Worm (Caenorhabditis elegans) whole organism, young adult: Measurements from ENCODE around the gene hum-8.
A peak's percentile ranks its signal among the peaks of the same experiment; 100 is the strongest.

ENCODE experiments used
- B0019.2 ChIP-seq: fragments of 200-800 bp; sonication (Bioruptor generic); conservative IDR thresholded peaks from 2 replicates; pipeline ENCODE4 v1.3.6; 2022; ENCODE audit warnings: missing genetic modification reagents, missing genetic modification characterization, missing compliant biosample characterization
- B0336.3 ChIP-seq: fragments of 200-800 bp; sonication (Bioruptor generic); IDR thresholded peaks from 2 replicates; pipeline ENCODE4 v1.3.6; 2022; ENCODE audit warnings: missing genetic modification characterization, missing compliant biosample characterization
- C06A6.2 ChIP-seq: fragments of 200-800 bp; sonication (Bioruptor generic); conservative IDR thresholded peaks from 2 replicates; pipeline ENCODE4 v1.3.6; 2022; ENCODE audit warnings: missing genetic modification characterization, missing compliant biosample characterization
- C17E4.6 ChIP-seq: fragments of 200-800 bp; sonication (Bioruptor generic); IDR thresholded peaks from 2 replicates; pipeline ENCODE4 v1.3.6; 2022; ENCODE audit warnings: missing genetic modification reagents, missing genetic modification characterization, missing compliant biosample characterization
- F23B12.7 ChIP-seq: sonication (generic microtip); optimal IDR thresholded peaks from 2 replicates; lab custom pipeline; 2017; ENCODE audit warnings: missing genetic modification characterization, mild to moderate bottlenecking, missing compliant biosample characterization, antibody characterized with exemption, moderate library complexity; ENCODE audit not compliant: insufficient read depth
- F37B4.10 ChIP-seq: fragments of 200-800 bp; sonication (Bioruptor generic); IDR thresholded peaks from 2 replicates; pipeline ENCODE4 v1.3.6; 2022; ENCODE audit warnings: missing genetic modification characterization, missing compliant biosample characterization
- F49E8.2 ChIP-seq: sonication (generic microtip); optimal IDR thresholded peaks from 3 replicates; lab custom pipeline; 2017; ENCODE audit warnings: missing genetic modification characterization, mild to moderate bottlenecking, missing compliant biosample characterization, antibody characterized with exemption, moderate library complexity; ENCODE audit not compliant: insufficient read depth
- K11D2.4 ChIP-seq: fragments of 200-800 bp; sonication (Bioruptor generic); IDR thresholded peaks from 2 replicates; pipeline ENCODE4 v1.3.6; 2022; ENCODE audit warnings: missing genetic modification reagents, missing genetic modification characterization, missing compliant biosample characterization
- T26A5.8 ChIP-seq: sonication (generic microtip); optimal IDR thresholded peaks from 2 replicates; lab custom pipeline; 2016; ENCODE audit warnings: missing genetic modification characterization, missing compliant biosample characterization
- Y67H2A.10 ChIP-seq: fragments of 200-800 bp; sonication (Bioruptor generic); conservative IDR thresholded peaks from 2 replicates; pipeline ENCODE4 v1.3.6; 2022; ENCODE audit warnings: missing genetic modification reagents, missing genetic modification characterization, missing compliant biosample characterization
- Y79H2A.3 ChIP-seq: fragments of 200-800 bp; sonication (Bioruptor generic); conservative IDR thresholded peaks from 2 replicates; pipeline ENCODE4 v1.3.6; 2022; ENCODE audit warnings: missing genetic modification reagents, missing genetic modification characterization, missing compliant biosample characterization
- Y95B8A.8 ChIP-seq: fragments of 200-800 bp; sonication (Bioruptor generic); IDR thresholded peaks from 2 replicates; pipeline ENCODE4 v1.3.6; 2022; ENCODE audit warnings: missing genetic modification reagents, missing genetic modification characterization, missing compliant biosample characterization
- aptf-2 ChIP-seq: fragments of 200-800 bp; sonication (Bioruptor generic); conservative IDR thresholded peaks from 2 replicates; pipeline ENCODE4 v1.3.6; 2022; ENCODE audit warnings: missing genetic modification reagents, missing genetic modification characterization, missing compliant biosample characterization
- aptf-3 ChIP-seq: fragments of 200-800 bp; sonication (Bioruptor generic); IDR thresholded peaks from 2 replicates; pipeline ENCODE4 v1.3.6; 2022; ENCODE audit warnings: missing genetic modification characterization, missing compliant biosample characterization
- bed-1 ChIP-seq: fragments of 200-800 bp; sonication (Bioruptor generic); IDR thresholded peaks from 2 replicates; pipeline ENCODE4 v1.3.6; 2022; ENCODE audit warnings: missing genetic modification reagents, missing genetic modification characterization, missing compliant biosample characterization
- bed-2 ChIP-seq: fragments of 200-800 bp; sonication (Bioruptor generic); IDR thresholded peaks from 2 replicates; pipeline ENCODE4 v1.3.6; 2022; ENCODE audit warnings: missing genetic modification reagents, missing genetic modification characterization, missing compliant biosample characterization
- ccch-3 ChIP-seq: fragments of 200-800 bp; sonication (Bioruptor generic); optimal IDR thresholded peaks from 2 replicates; lab custom pipeline; 2018; ENCODE audit warnings: mild to moderate bottlenecking, missing genetic modification characterization, missing compliant biosample characterization
- ceh-27 ChIP-seq: fragments of 200-800 bp; sonication (Bioruptor generic); optimal IDR thresholded peaks from 2 replicates; lab custom pipeline; 2018; ENCODE audit warnings: mild to moderate bottlenecking, missing genetic modification characterization, moderate library complexity, missing compliant biosample characterization
- ceh-40 ChIP-seq: fragments of 200-800 bp; sonication (Bioruptor generic); IDR thresholded peaks from 2 replicates; pipeline ENCODE4 v1.3.6; 2022; ENCODE audit warnings: missing genetic modification characterization, missing compliant biosample characterization
- chd-7 ChIP-seq: sonication (generic microtip); optimal IDR thresholded peaks from 2 replicates; lab custom pipeline; 2016; ENCODE audit warnings: mild to moderate bottlenecking, missing genetic modification characterization, moderate library complexity, missing compliant biosample characterization
- die-1 ChIP-seq: sonication (generic microtip); optimal IDR thresholded peaks from 2 replicates; lab custom pipeline; 2016; ENCODE audit warnings: missing genotype, mild to moderate bottlenecking, missing genetic modification characterization, missing compliant biosample characterization
- dpl-1 ChIP-seq: fragments of 150-350 bp; optimal IDR thresholded peaks from 2 replicates; lab custom pipeline; 2014; ENCODE audit warnings: missing biosample characterization, missing genetic modification reagents, missing genetic modification characterization
- egl-44 ChIP-seq: fragments of 200-800 bp; sonication (Bioruptor generic); IDR thresholded peaks from 2 replicates; pipeline ENCODE4 v1.3.6; 2022; ENCODE audit warnings: missing genetic modification reagents, missing genetic modification characterization, missing compliant biosample characterization
- gei-17 ChIP-seq: fragments of 200-800 bp; sonication (Bioruptor generic); optimal IDR thresholded peaks from 2 replicates; lab custom pipeline; 2018; ENCODE audit warnings: mild to moderate bottlenecking, missing genetic modification characterization, missing compliant biosample characterization
- hmg-1.2 ChIP-seq: fragments of 200-800 bp; sonication (Bioruptor generic); IDR thresholded peaks from 2 replicates; pipeline ENCODE4 v1.3.6; 2022; ENCODE audit warnings: missing genetic modification reagents, missing genetic modification characterization, missing compliant biosample characterization
- let-526 ChIP-seq: fragments of 200-800 bp; sonication (Bioruptor generic); IDR thresholded peaks from 2 replicates; pipeline ENCODE4 v1.3.6; 2022; ENCODE audit warnings: missing genetic modification reagents, missing genetic modification characterization, missing compliant biosample characterization
- let-607 ChIP-seq, 2 experiments: fragments of 200-800 bp in 1 of 2; sonication (Bioruptor generic) in 1 of 2; sonication (generic microtip) in 1 of 2; optimal IDR thresholded peaks; 2 replicates each; lab custom pipeline; 2016 to 2018; ENCODE audit warnings: mild to moderate bottlenecking in 2 of 2, missing compliant biosample characterization in 2 of 2, missing genetic modification characterization in 2 of 2, moderate library complexity in 2 of 2, missing genotype in 1 of 2
- lin-35 ChIP-seq, 3 experiments: fragments of 150-350 bp in 2 of 3; sonication (generic microtip) in 1 of 3; optimal IDR thresholded peaks; 2 replicates each; lab custom pipeline; 2014 to 2018; ENCODE audit warnings: missing biosample characterization in 3 of 3, missing genetic modification characterization in 3 of 3, missing genetic modification reagents in 3 of 3
- madf-3 ChIP-seq: fragments of 200-800 bp; sonication (Bioruptor generic); IDR thresholded peaks from 2 replicates; pipeline ENCODE4 v1.3.6; 2022; ENCODE audit warnings: missing genetic modification reagents, missing genetic modification characterization, missing compliant biosample characterization
- madf-6 ChIP-seq: fragments of 200-800 bp; sonication (Bioruptor generic); IDR thresholded peaks from 2 replicates; pipeline ENCODE4 v1.3.6; 2022; ENCODE audit warnings: missing genetic modification reagents, missing genetic modification characterization, missing compliant biosample characterization
- nfya-1 ChIP-seq: sonication (generic microtip); optimal IDR thresholded peaks from 2 replicates; lab custom pipeline; 2017; ENCODE audit warnings: antibody characterized with exemption, missing compliant biosample characterization, missing genetic modification characterization, borderline replicate concordance; ENCODE audit not compliant: insufficient read depth
- nfyb-1 ChIP-seq: fragments of 200-800 bp; sonication (Bioruptor generic); IDR thresholded peaks from 2 replicates; pipeline ENCODE4 v1.3.6; 2022; ENCODE audit warnings: missing genetic modification reagents, missing genetic modification characterization, missing compliant biosample characterization
- nhr-90 ChIP-seq: sonication (generic microtip); optimal IDR thresholded peaks from 2 replicates; lab custom pipeline; 2016; ENCODE audit warnings: missing genotype, mild to moderate bottlenecking, missing genetic modification characterization, missing compliant biosample characterization
- pbrm-1 ChIP-seq: fragments of 200-800 bp; sonication (Bioruptor generic); IDR thresholded peaks from 2 replicates; pipeline ENCODE4 v1.3.6; 2022; ENCODE audit warnings: missing genetic modification reagents, missing genetic modification characterization, missing compliant biosample characterization
- rcor-1 ChIP-seq: fragments of 200-800 bp; sonication (Bioruptor generic); IDR thresholded peaks from 2 replicates; pipeline ENCODE4 v1.3.6; 2022; ENCODE audit warnings: missing genetic modification reagents, missing genetic modification characterization, missing compliant biosample characterization
- rpc-1 ChIP-seq, 2 experiments: fragments of 150-350 bp in 1 of 2; sonication (generic microtip) in 1 of 2; optimal IDR thresholded peaks; 2 replicates each; lab custom pipeline; 2014 to 2018; ENCODE audit warnings: missing biosample characterization in 1 of 2, missing genetic modification characterization in 1 of 2, missing genetic modification reagents in 1 of 2, missing genotype in 1 of 2
- snpc-1.1 ChIP-seq: sonication (generic microtip); optimal IDR thresholded peaks from 2 replicates; lab custom pipeline; 2017; ENCODE audit warnings: missing genetic modification characterization, mild to moderate bottlenecking, missing compliant biosample characterization, antibody characterized with exemption, moderate library complexity, missing genotype, missing genetic modification reagents; ENCODE audit not compliant: insufficient read depth
- snpc-3.4 ChIP-seq: sonication (generic microtip); optimal IDR thresholded peaks from 2 replicates; lab custom pipeline; 2017; ENCODE audit warnings: missing genetic modification characterization, mild to moderate bottlenecking, missing compliant biosample characterization, antibody characterized with exemption, moderate library complexity, missing genotype, missing genetic modification reagents
- somi-1 ChIP-seq: fragments of 200-800 bp; sonication (Bioruptor generic); optimal IDR thresholded peaks from 2 replicates; lab custom pipeline; 2018; ENCODE audit warnings: mild to moderate bottlenecking, missing genetic modification characterization, missing compliant biosample characterization
- tbp1 ChIP-seq: fragments of 200-800 bp; sonication (Bioruptor generic); optimal IDR thresholded peaks from 2 replicates; lab custom pipeline; 2018; ENCODE audit warnings: mild to moderate bottlenecking, missing genetic modification characterization, missing compliant biosample characterization
- ztf-18 ChIP-seq: sonication (generic microtip); optimal IDR thresholded peaks from 2 replicates; lab custom pipeline; 2016; ENCODE audit warnings: missing genotype, mild to moderate bottlenecking, missing genetic modification characterization, missing compliant biosample characterization
- ztf-25 ChIP-seq: fragments of 200-800 bp; sonication (Bioruptor generic); IDR thresholded peaks from 2 replicates; pipeline ENCODE4 v1.3.6; 2022; ENCODE audit warnings: missing genetic modification reagents, missing genetic modification characterization, missing compliant biosample characterization
- ztf-26 ChIP-seq: sonication (generic microtip); optimal IDR thresholded peaks from 2 replicates; lab custom pipeline; 2017; ENCODE audit warnings: missing genetic modification characterization, missing compliant biosample characterization

hum-8 gene

ce11 chrIV:386576-386975, 53.8 kb downstream of the hum-8 start, which contains the start of gene T07A9.14 (continued):
- TF ChIP-seq snpc-1.1 (tag; lab: Kevin White, UChicago) (peak; percentile 14), B0336.3 (GFP tag; lab: Robert Waterston, UW) (peak; percentile 64; the same call in 1 of the 2 replicates), somi-1 (GFP tag; lab: Kevin White, UChicago) (no peak), F49E8.2 (tag; lab: Kevin White, UChicago) (peak; percentile 52), rpc-1 (optimal IDR thresholded peaks at IDR 0.05; lab: Kevin White, UChicago) (no peak), rpc-1 (tag; optimal IDR thresholded peaks at IDR 0.05; lab: Kevin White, UChicago) (no peak), nfya-1 (tag; lab: Kevin White, UChicago) (no peak), ccch-3 (GFP tag; lab: Kevin White, UChicago) (no peak), C06A6.2 (GFP tag; lab: Robert Waterston, UW) (no peak), T26A5.8 (tag; lab: Kevin White, UChicago) (no peak), F23B12.7 (tag; lab: Kevin White, UChicago) (no peak)
- TF ChIP-seq, all 124 proteins: peak for 33

DNA sequence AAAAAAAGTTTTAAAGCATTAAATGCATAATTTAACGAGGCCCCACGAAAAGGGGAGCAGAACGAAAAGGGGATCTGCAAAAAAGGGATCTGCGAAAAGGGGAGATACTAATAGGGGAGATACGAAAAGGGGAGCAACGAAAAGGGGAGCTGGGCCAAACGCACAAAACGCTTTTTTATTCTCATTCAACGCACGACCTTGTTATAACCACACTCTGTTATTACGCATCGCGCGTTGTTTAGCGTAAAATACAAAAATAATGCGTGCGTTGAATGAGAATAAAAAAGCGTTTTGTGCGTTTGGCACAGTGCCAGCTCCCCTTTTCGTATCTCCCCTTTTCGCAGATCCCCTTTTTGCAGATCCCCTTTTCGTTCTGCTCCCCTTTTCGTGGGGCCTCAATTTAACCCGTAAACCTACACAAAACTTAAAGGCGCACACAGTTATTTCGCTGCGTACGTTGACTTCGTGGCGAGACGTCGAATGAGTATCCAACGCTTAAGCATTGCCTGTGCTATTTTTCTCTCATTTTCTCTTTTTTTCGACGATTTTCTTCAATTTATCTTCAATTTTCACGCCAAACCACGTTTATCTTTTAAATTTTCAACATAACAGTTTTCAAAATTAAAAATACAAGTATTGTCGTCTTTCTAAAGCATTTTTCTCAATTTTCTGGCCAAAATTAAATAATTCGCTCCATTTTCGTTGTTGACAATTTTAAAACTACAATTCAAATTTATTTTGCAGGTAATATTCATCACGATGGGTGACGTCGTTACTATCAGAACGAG, 55.0 kb downstream of the hum-8 start, which contains the start of gene rps-24:
Gene rps-24, plus strand, starts transcription at position 738 of the 788 bp plus-strand sequence.
- TF ChIP-seq B0019.2 (GFP tag; lab: Robert Waterston, UW): peak; percentile 99
- TF ChIP-seq tbp1 (GFP tag; lab: Kevin White, UChicago): peak; percentile 71
- TF ChIP-seq Y95B8A.8 (GFP tag; lab: Robert Waterston, UW): peak; percentile 99
- TF ChIP-seq egl-44: peak; percentile 91
- TF ChIP-seq nfyb-1: peak; percentile 94
- peak; percentile 93; the same call in 1 of the 2 replicates for TF ChIP-seq F37B4.10 (GFP tag; lab: Robert Waterston, UW)
- TF ChIP-seq madf-3 (GFP tag; lab: Robert Waterston, UW): peak; percentile 95
- TF ChIP-seq ztf-18 (tag; lab: Kevin White, UChicago): peak; percentile 78
- peak in 1 of 3 experiments; percentile 82 for TF ChIP-seq lin-35 (GFP tag; optimal IDR thresholded peaks at IDR 0.05; lab: Kevin White, UChicago)
- peak in 1 of 2 experiments; percentile 38 for TF ChIP-seq let-607 (tag; optimal IDR thresholded peaks at IDR 0.05; lab: Kevin White, UChicago)
- peak; percentile 73 for TF ChIP-seq F23B12.7 (tag; lab: Kevin White, UChicago)
- TF ChIP-seq pbrm-1 (GFP tag; lab: Robert Waterston, UW): peak; percentile 97
- TF ChIP-seq Y67H2A.10 (GFP tag; lab: Robert Waterston, UW): peak; percentile 96
- TF ChIP-seq bed-2 (GFP tag; lab: Robert Waterston, UW): peak; percentile 97
- TF ChIP-seq rcor-1 (GFP tag; lab: Robert Waterston, UW): peak; percentile 97
- TF ChIP-seq let-526 (GFP tag; lab: Robert Waterston, UW): peak; percentile 97
- TF ChIP-seq ceh-40 (GFP tag; lab: Robert Waterston, UW): peak; percentile 53; the same call in 1 of the 2 replicates
- TF ChIP-seq F49E8.2 (tag; lab: Kevin White, UChicago): peak; percentile 84
- TF ChIP-seq aptf-3 (GFP tag; lab: Robert Waterston, UW): peak; percentile 68; the same call in 1 of the 2 replicates
- peak; percentile 92 for TF ChIP-seq hmg-1.2 (GFP tag; lab: Robert Waterston, UW)
- peak; percentile 35 for TF ChIP-seq gei-17 (GFP tag; lab: Kevin White, UChicago)
- peak; percentile 87 for TF ChIP-seq madf-6 (GFP tag; lab: Robert Waterston, UW)
- peak; percentile 92; the same call in 1 of the 2 replicates for TF ChIP-seq C17E4.6 (GFP tag; lab: Robert Waterston, UW)
- peak; percentile 58 for TF ChIP-seq chd-7
- peak; percentile 48 for TF ChIP-seq die-1
- peak; percentile 91 for TF ChIP-seq Y79H2A.3 (GFP tag; lab: Robert Waterston, UW)
- peak; percentile 54 for TF ChIP-seq nhr-90
- peak; percentile 90 for TF ChIP-seq ztf-26 (tag; lab: Kevin White, UChicago)
- peak; percentile 89; the same call in 1 of the 2 replicates for TF ChIP-seq bed-1
- peak; percentile 49 for TF ChIP-seq snpc-3.4 (tag; lab: Kevin White, UChicago)
- peak; percentile 95 for TF ChIP-seq aptf-2 (GFP tag; lab: Robert Waterston, UW)
- peak; percentile 92 for TF ChIP-seq ceh-27 (GFP tag; lab: Kevin White, UChicago)
- peak; percentile 15 for TF ChIP-seq dpl-1 (GFP tag; lab: Kevin White, UChicago)
- peak; percentile 96 for TF ChIP-seq K11D2.4 (GFP tag; lab: Robert Waterston, UW)
- peak; percentile 99 for TF ChIP-seq ztf-25
